Worm (Caenorhabditis elegans) whole organism, young adult: ENCODE results near the gene C18B2.5.

Source experiments
- B0261.1 ChIP-seq: sonication (generic microtip); optimal IDR thresholded peaks from 2 replicates; lab custom pipeline; 2016; ENCODE audit warnings: mild to moderate bottlenecking, missing genetic modification characterization, moderate library complexity, missing compliant biosample characterization
- C06A6.2 ChIP-seq: fragments of 200-800 bp; sonication (Bioruptor generic); conservative IDR thresholded peaks from 2 replicates; pipeline ENCODE4 v1.3.6; 2022; ENCODE audit warnings: missing genetic modification characterization, missing compliant biosample characterization
- C17E4.6 ChIP-seq: fragments of 200-800 bp; sonication (Bioruptor generic); IDR thresholded peaks from 2 replicates; pipeline ENCODE4 v1.3.6; 2022; ENCODE audit warnings: missing genetic modification reagents, missing genetic modification characterization, missing compliant biosample characterization
- D2030.7 ChIP-seq: fragments of 200-800 bp; sonication (Bioruptor generic); IDR thresholded peaks from 2 replicates; pipeline ENCODE4 v1.3.6; 2022; ENCODE audit warnings: missing genetic modification reagents, missing genetic modification characterization, missing compliant biosample characterization
- F39B2.1 ChIP-seq: fragments of 200-800 bp; sonication (Bioruptor generic); IDR thresholded peaks from 2 replicates; pipeline ENCODE4 v1.3.6; 2022; ENCODE audit warnings: missing genetic modification reagents, missing genetic modification characterization, missing compliant biosample characterization
- K11D2.4 ChIP-seq: fragments of 200-800 bp; sonication (Bioruptor generic); IDR thresholded peaks from 2 replicates; pipeline ENCODE4 v1.3.6; 2022; ENCODE audit warnings: missing genetic modification reagents, missing genetic modification characterization, missing compliant biosample characterization
- T26A5.8 ChIP-seq: sonication (generic microtip); optimal IDR thresholded peaks from 2 replicates; lab custom pipeline; 2016; ENCODE audit warnings: missing genetic modification characterization, missing compliant biosample characterization
- Y53F4B.3 ChIP-seq: fragments of 200-800 bp; sonication (Bioruptor generic); IDR thresholded peaks from 2 replicates; pipeline ENCODE4 v1.3.6; 2022; ENCODE audit warnings: missing genetic modification reagents, missing genetic modification characterization, missing compliant biosample characterization
- Y53G8AR.9 ChIP-seq: fragments of 200-800 bp; sonication (Bioruptor generic); conservative IDR thresholded peaks from 2 replicates; pipeline ENCODE4 v1.3.6; 2022; ENCODE audit warnings: missing genetic modification reagents, missing genetic modification characterization, missing compliant biosample characterization
- aptf-3 ChIP-seq: fragments of 200-800 bp; sonication (Bioruptor generic); IDR thresholded peaks from 2 replicates; pipeline ENCODE4 v1.3.6; 2022; ENCODE audit warnings: missing genetic modification characterization, missing compliant biosample characterization
- atf-7 ChIP-seq: sonication (generic microtip); optimal IDR thresholded peaks from 2 replicates; lab custom pipeline; 2017; ENCODE audit warnings: mild to moderate bottlenecking, missing genetic modification characterization, missing compliant biosample characterization
- attf-3 ChIP-seq: fragments of 200-800 bp; sonication (Bioruptor generic); conservative IDR thresholded peaks from 2 replicates; pipeline ENCODE4 v1.3.6; 2022; ENCODE audit warnings: missing genetic modification reagents, missing genetic modification characterization, missing compliant biosample characterization
- bed-1 ChIP-seq: fragments of 200-800 bp; sonication (Bioruptor generic); IDR thresholded peaks from 2 replicates; pipeline ENCODE4 v1.3.6; 2022; ENCODE audit warnings: missing genetic modification reagents, missing genetic modification characterization, missing compliant biosample characterization
- ceh-100 ChIP-seq: fragments of 200-800 bp; sonication (Bioruptor generic); IDR thresholded peaks from 2 replicates; pipeline ENCODE4 v1.3.6; 2022; ENCODE audit warnings: missing genetic modification reagents, missing genetic modification characterization, missing compliant biosample characterization
- ceh-58 ChIP-seq: fragments of 200-800 bp; sonication (Bioruptor generic); IDR thresholded peaks from 2 replicates; pipeline ENCODE4 v1.3.6; 2022; ENCODE audit warnings: missing genetic modification characterization, missing compliant biosample characterization
- ceh-91 ChIP-seq: fragments of 200-800 bp; sonication (Bioruptor generic); IDR thresholded peaks from 2 replicates; pipeline ENCODE4 v1.3.6; 2022; ENCODE audit warnings: missing genetic modification reagents, missing genetic modification characterization, missing compliant biosample characterization
- dox-1 ChIP-seq: fragments of 200-800 bp; sonication (Bioruptor generic); IDR thresholded peaks from 2 replicates; pipeline ENCODE4 v1.3.6; 2022; ENCODE audit warnings: missing genetic modification reagents, missing genetic modification characterization, missing compliant biosample characterization
- efl-1 ChIP-seq: fragments of 150-350 bp; optimal IDR thresholded peaks from 2 replicates; lab custom pipeline; 2014; ENCODE audit warnings: missing biosample characterization, missing genetic modification reagents, missing genetic modification characterization
- hlh-12 ChIP-seq: sonication (generic microtip); optimal IDR thresholded peaks from 2 replicates; lab custom pipeline; 2016; ENCODE audit warnings: missing genetic modification characterization, missing compliant biosample characterization
- hrde-1 ChIP-seq: sonication (generic microtip); optimal IDR thresholded peaks from 2 replicates; lab custom pipeline; 2016; ENCODE audit warnings: missing genetic modification characterization, mild to moderate bottlenecking, missing compliant biosample characterization, moderate library complexity, missing genotype, missing genetic modification reagents, borderline replicate concordance
- hsf-1 ChIP-seq: fragments of 200-800 bp; sonication (Bioruptor generic); IDR thresholded peaks from 2 replicates; pipeline ENCODE4 v1.3.6; 2022; ENCODE audit warnings: missing genetic modification reagents, missing genetic modification characterization, missing compliant biosample characterization
- let-526 ChIP-seq: fragments of 200-800 bp; sonication (Bioruptor generic); IDR thresholded peaks from 2 replicates; pipeline ENCODE4 v1.3.6; 2022; ENCODE audit warnings: missing genetic modification reagents, missing genetic modification characterization, missing compliant biosample characterization
- let-607 ChIP-seq, 2 experiments: fragments of 200-800 bp in 1 of 2; sonication (Bioruptor generic) in 1 of 2; sonication (generic microtip) in 1 of 2; optimal IDR thresholded peaks; 2 replicates each; lab custom pipeline; 2016 to 2018; ENCODE audit warnings: mild to moderate bottlenecking in 2 of 2, missing compliant biosample characterization in 2 of 2, missing genetic modification characterization in 2 of 2, moderate library complexity in 2 of 2, missing genotype in 1 of 2
- lin-40 ChIP-seq: sonication (generic microtip); optimal IDR thresholded peaks from 2 replicates; lab custom pipeline; 2016; ENCODE audit warnings: missing genetic modification characterization, mild to moderate bottlenecking, missing compliant biosample characterization, missing genotype, missing genetic modification reagents
- lsy-27 ChIP-seq: sonication (generic microtip); optimal IDR thresholded peaks from 2 replicates; lab custom pipeline; 2017; ENCODE audit warnings: missing genetic modification characterization, mild to moderate bottlenecking, missing compliant biosample characterization, antibody characterized with exemption, missing genotype, borderline replicate concordance; ENCODE audit not compliant: insufficient read depth
- madf-3 ChIP-seq: fragments of 200-800 bp; sonication (Bioruptor generic); IDR thresholded peaks from 2 replicates; pipeline ENCODE4 v1.3.6; 2022; ENCODE audit warnings: missing genetic modification reagents, missing genetic modification characterization, missing compliant biosample characterization
- mxl-1 ChIP-seq: sonication (generic microtip); optimal IDR thresholded peaks from 2 replicates; lab custom pipeline; 2016; ENCODE audit warnings: missing genetic modification characterization, missing compliant biosample characterization
- nfya-1 ChIP-seq: sonication (generic microtip); optimal IDR thresholded peaks from 2 replicates; lab custom pipeline; 2017; ENCODE audit warnings: antibody characterized with exemption, missing compliant biosample characterization, missing genetic modification characterization, borderline replicate concordance; ENCODE audit not compliant: insufficient read depth
- nfya-2 ChIP-seq: fragments of 200-800 bp; sonication (Bioruptor generic); IDR thresholded peaks from 2 replicates; pipeline ENCODE4 v1.3.6; 2022; ENCODE audit warnings: missing genetic modification reagents, missing genetic modification characterization, missing compliant biosample characterization
- nfyb-1 ChIP-seq: fragments of 200-800 bp; sonication (Bioruptor generic); IDR thresholded peaks from 2 replicates; pipeline ENCODE4 v1.3.6; 2022; ENCODE audit warnings: missing genetic modification reagents, missing genetic modification characterization, missing compliant biosample characterization
- nhr-120 ChIP-seq: fragments of 200-800 bp; sonication (Bioruptor generic); IDR thresholded peaks from 2 replicates; pipeline ENCODE4 v1.3.6; 2022; ENCODE audit warnings: missing genetic modification characterization, missing compliant biosample characterization
- nhr-27 ChIP-seq: fragments of 200-800 bp; sonication (Bioruptor generic); optimal IDR thresholded peaks from 2 replicates; lab custom pipeline; 2018; ENCODE audit warnings: mild to moderate bottlenecking, missing genetic modification characterization, moderate library complexity, missing compliant biosample characterization
- rpc-1 ChIP-seq, 2 experiments: fragments of 150-350 bp in 1 of 2; sonication (generic microtip) in 1 of 2; optimal IDR thresholded peaks; 2 replicates each; lab custom pipeline; 2014 to 2018; ENCODE audit warnings: missing biosample characterization in 1 of 2, missing genetic modification characterization in 1 of 2, missing genetic modification reagents in 1 of 2, missing genotype in 1 of 2
- sea-2 ChIP-seq: fragments of 200-800 bp; sonication (Bioruptor generic); IDR thresholded peaks from 2 replicates; pipeline ENCODE4 v1.3.6; 2022; ENCODE audit warnings: missing genetic modification characterization, missing compliant biosample characterization
- snpc-3.4 ChIP-seq: sonication (generic microtip); optimal IDR thresholded peaks from 2 replicates; lab custom pipeline; 2017; ENCODE audit warnings: missing genetic modification characterization, mild to moderate bottlenecking, missing compliant biosample characterization, antibody characterized with exemption, moderate library complexity, missing genotype, missing genetic modification reagents
- tbp1 ChIP-seq: fragments of 200-800 bp; sonication (Bioruptor generic); optimal IDR thresholded peaks from 2 replicates; lab custom pipeline; 2018; ENCODE audit warnings: mild to moderate bottlenecking, missing genetic modification characterization, missing compliant biosample characterization
- tlf-1 ChIP-seq: fragments of 200-800 bp; sonication (Bioruptor generic); optimal IDR thresholded peaks from 2 replicates; lab custom pipeline; 2018; ENCODE audit warnings: mild to moderate bottlenecking, missing genetic modification characterization, missing compliant biosample characterization
- unc-62 ChIP-seq: fragments of 150-350 bp; optimal IDR thresholded peaks from 2 replicates; lab custom pipeline; 2014; ENCODE audit warnings: missing biosample characterization, missing genetic modification reagents, missing genetic modification characterization
- zim-3 ChIP-seq: sonication (generic microtip); optimal IDR thresholded peaks from 2 replicates; lab custom pipeline; 2017; ENCODE audit warnings: mild to moderate bottlenecking, missing genetic modification characterization, moderate library complexity, missing compliant biosample characterization
- ztf-18 ChIP-seq: sonication (generic microtip); optimal IDR thresholded peaks from 2 replicates; lab custom pipeline; 2016; ENCODE audit warnings: missing genotype, mild to moderate bottlenecking, missing genetic modification characterization, missing compliant biosample characterization

The C18B2.5 gene

DNA sequence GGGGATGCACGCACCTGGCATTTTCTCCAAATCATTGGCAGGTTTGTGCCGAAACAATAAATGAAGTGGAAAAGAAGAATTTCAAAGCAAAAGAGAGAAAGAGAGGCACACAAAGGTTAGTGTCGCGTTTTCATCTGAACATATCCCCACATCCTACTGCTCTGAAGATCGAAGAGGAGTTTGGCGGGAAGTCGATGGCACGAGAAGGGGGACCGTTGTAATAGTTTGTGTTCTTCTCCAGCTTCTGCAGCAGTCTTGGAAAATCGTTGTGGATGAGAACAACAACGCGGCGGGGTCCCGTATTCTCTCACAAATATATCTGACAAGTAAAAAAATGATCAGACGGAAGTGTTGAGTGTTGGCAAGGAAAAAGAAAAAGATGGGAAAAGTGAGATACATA, 35.0 kb upstream of the C18B2.5 start:
- TF ChIP-seq nfya-1 (tag; lab: Kevin White, UChicago) (no peak), B0261.1 (no peak), K11D2.4 (0 out of 2 replicates have a peak, but pooled peaks have one; percentile 20), F39B2.1 (GFP tag; lab: Robert Waterston, UW) (no peak), aptf-3 (GFP tag; lab: Robert Waterston, UW) (no peak), hsf-1 (0 out of 2 replicates have a peak, but pooled peaks have one; percentile 39), lin-40 (tag; lab: Kevin White, UChicago) (no peak)
- TF ChIP-seq, all 124 proteins: peak for 2

DNA sequence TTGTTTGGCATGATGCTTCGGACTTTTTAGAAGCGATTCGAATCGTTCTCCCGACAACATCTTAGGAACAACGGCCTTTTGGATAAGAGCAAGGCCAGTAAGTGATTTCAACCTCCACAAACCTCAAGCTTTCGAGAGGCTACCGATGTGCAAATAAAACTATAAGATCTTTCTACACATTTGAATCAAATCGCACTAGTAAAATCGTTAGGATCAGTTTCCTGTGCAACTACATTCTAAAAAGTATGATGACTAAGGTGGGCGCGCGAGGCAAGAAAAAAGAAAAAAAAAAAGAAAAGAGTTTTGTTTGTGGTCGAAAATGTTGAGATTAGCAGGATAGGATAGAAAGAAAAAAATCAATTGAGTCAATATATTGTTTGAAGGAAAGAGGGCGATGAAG, 33.9 kb upstream of the C18B2.5 start, which contains the start of gene tmem-24:
Gene tmem-24 (minus strand): TSS at position 101 of the 400 bp plus-strand sequence.
- no peak for TF ChIP-seq madf-3 (GFP tag; lab: Robert Waterston, UW)
- no peak for TF ChIP-seq atf-7 (tag; lab: Kevin White, UChicago)
- no peak for TF ChIP-seq C17E4.6 (GFP tag; lab: Robert Waterston, UW)
- no peak for TF ChIP-seq snpc-3.4

DNA sequence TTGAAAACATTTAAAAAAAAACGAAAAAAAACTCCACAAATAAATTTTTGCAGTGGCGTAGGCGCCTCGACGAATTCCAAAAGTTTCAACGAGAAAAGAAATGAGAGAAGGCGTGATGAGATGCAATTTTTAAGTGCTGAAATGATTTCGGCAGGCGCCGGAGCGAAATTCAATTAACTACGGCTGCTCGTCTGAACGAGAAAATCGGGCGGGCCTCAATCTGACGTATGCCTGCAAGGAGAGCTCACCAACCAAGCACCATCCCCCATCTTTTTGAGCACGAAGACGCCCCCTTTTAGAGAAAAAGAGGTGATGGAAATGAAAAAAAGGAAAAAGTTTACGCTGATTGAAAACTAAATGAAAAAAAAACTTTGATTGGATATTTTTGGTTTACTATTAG, 23.9 kb upstream of the C18B2.5 start:
- no peak for TF ChIP-seq nfya-2 (GFP tag; lab: Robert Waterston, UW)
- TF ChIP-seq madf-3 (GFP tag; lab: Robert Waterston, UW): no peak
- 0 out of 2 replicates have a peak, but pooled peaks have one; percentile 19 for TF ChIP-seq nfyb-1

DNA sequence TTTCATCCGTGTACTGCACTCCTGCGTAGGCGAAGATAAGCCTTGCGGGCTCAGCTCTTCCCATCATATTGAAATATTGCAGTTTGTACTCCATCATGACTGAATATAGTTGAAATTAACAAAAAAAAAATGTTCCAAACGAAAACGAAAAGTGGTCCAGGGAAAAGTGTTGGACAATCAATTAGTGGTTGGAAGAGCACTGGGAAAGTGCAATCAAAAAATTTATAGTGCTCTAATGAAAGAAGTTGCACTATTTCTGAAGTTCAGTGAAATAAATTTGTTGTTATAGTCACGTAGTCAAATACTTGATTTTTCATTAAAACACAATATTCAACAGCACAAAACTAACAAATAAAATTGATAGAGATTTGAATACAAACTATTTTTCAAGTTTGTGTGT, 22.8 kb upstream of the C18B2.5 start, which contains the start of gene gst-11:
Gene gst-11 (minus strand): TSS at position 101 of the 400 bp plus-strand sequence.
- TF ChIP-seq nhr-27 (tag; lab: Kevin White, UChicago) (no peak), hlh-12 (tag; lab: Kevin White, UChicago) (no peak), let-607 (tag; optimal IDR thresholded peaks at IDR 0.05; lab: Kevin White, UChicago) (no peak), unc-62 (no peak)
- TF ChIP-seq, all 124 proteins: peak for 0

DNA sequence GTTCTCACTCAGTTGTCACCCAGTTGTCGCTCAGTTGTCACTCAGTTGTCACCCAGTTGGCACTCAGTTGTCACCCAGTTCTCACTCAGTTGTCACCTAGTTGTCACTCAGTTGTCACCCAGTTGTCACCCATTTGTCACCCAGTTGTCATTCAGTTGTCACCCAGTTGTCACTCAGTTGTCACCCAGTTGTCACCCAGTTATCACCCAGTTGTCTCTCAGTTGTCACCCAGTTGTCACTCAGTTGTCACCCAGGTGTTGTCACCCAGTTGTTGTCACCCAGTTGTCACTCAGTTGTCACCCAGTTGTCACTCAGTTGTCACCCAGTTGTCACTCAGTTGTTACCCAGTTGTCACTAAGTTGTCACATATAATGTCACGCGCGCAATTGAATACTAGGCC, 20.7 kb upstream of the C18B2.5 start:
- TF ChIP-seq ceh-91 (GFP tag; lab: Robert Waterston, UW) (0 out of 2 replicates have a peak, but pooled peaks have one; percentile 46), let-607 (tag; optimal IDR thresholded peaks at IDR 0.05; lab: Kevin White, UChicago) (no peak), D2030.7 (GFP tag; lab: Robert Waterston, UW) (no peak), ceh-58 (GFP tag; lab: Robert Waterston, UW) (0 out of 2 replicates have a peak, but pooled peaks have one; percentile 84), lsy-27 (tag; lab: Kevin White, UChicago) (no peak), let-526 (GFP tag; lab: Robert Waterston, UW) (0 out of 2 replicates have a peak, but pooled peaks have one; percentile 40), zim-3 (tag; lab: Kevin White, UChicago) (peak; percentile 42), dox-1 (peak; percentile 59; the same call in 1 of the 2 replicates), ztf-18 (tag; lab: Kevin White, UChicago) (no peak), unc-62 (peak; percentile 72), bed-1 (0 out of 2 replicates have a peak, but pooled peaks have one; percentile 52), ceh-100 (GFP tag; lab: Robert Waterston, UW) (no peak), nfya-1 (tag; lab: Kevin White, UChicago) (no peak), rpc-1 (optimal IDR thresholded peaks at IDR 0.05; lab: Kevin White, UChicago) (no peak), rpc-1 (tag; optimal IDR thresholded peaks at IDR 0.05; lab: Kevin White, UChicago) (no peak), tlf-1 (no peak), sea-2 (GFP tag; lab: Robert Waterston, UW) (peak; percentile 63; the same call in 1 of the 2 replicates), hrde-1 (tag; lab: Kevin White, UChicago) (no peak), nhr-120 (GFP tag; lab: Robert Waterston, UW) (0 out of 2 replicates have a peak, but pooled peaks have one; percentile 33), T26A5.8 (tag; lab: Kevin White, UChicago) (no peak), Y53F4B.3 (GFP tag; lab: Robert Waterston, UW) (no peak), attf-3 (GFP tag; lab: Robert Waterston, UW) (0 out of 2 replicates have a peak, but pooled peaks have one; percentile 39), tbp1 (GFP tag; lab: Kevin White, UChicago) (no peak), C06A6.2 (GFP tag; lab: Robert Waterston, UW) (0 out of 2 replicates have a peak, but pooled peaks have one; percentile 24), Y53G8AR.9 (GFP tag; lab: Robert Waterston, UW) (no peak), mxl-1 (tag; lab: Kevin White, UChicago) (no peak), efl-1 (GFP tag; lab: Kevin White, UChicago) (no peak)
